Worm (Caenorhabditis elegans) whole organism, late embryonic: ENCODE measurements around the gene coa-7.

Experiments
- ceh-19 ChIP-seq: fragments of 200-800 bp; sonication (Bioruptor generic); optimal IDR thresholded peaks from 2 replicates; lab custom pipeline; 2018; ENCODE audit warnings: mild to moderate bottlenecking, missing genetic modification characterization, missing compliant biosample characterization
- che-1 ChIP-seq: sonication (generic microtip); optimal IDR thresholded peaks from 2 replicates; lab custom pipeline; 2016; ENCODE audit warnings: mild to moderate bottlenecking, missing genetic modification characterization, missing compliant biosample characterization
- hlh-8 ChIP-seq: sonication (generic microtip); optimal IDR thresholded peaks from 2 replicates; lab custom pipeline; 2016; ENCODE audit warnings: missing genotype, missing genetic modification characterization, missing compliant biosample characterization
- lin-11 ChIP-seq: fragments of 200-800 bp; sonication (Bioruptor generic); optimal IDR thresholded peaks from 2 replicates; lab custom pipeline; 2018; ENCODE audit warnings: mild to moderate bottlenecking, missing genetic modification characterization, missing compliant biosample characterization
- madf-2 ChIP-seq: sonication (generic microtip); optimal IDR thresholded peaks from 2 replicates; lab custom pipeline; 2017; ENCODE audit warnings: missing genetic modification characterization, missing compliant biosample characterization
- nhr-11 ChIP-seq: fragments of 150-350 bp; optimal IDR thresholded peaks from 2 replicates; lab custom pipeline; 2014; ENCODE audit warnings: missing biosample characterization, missing genetic modification characterization
- pha-2 ChIP-seq: sonication (generic microtip); optimal IDR thresholded peaks from 2 replicates; lab custom pipeline; 2017; ENCODE audit warnings: mild to moderate bottlenecking, missing genetic modification characterization, missing compliant biosample characterization
- pha-4 ChIP-seq: fragments of 150-350 bp; optimal IDR thresholded peaks from 2 replicates; lab custom pipeline; 2018; ENCODE audit warnings: missing biosample characterization, missing genetic modification reagents, missing genetic modification characterization
- unc-86 ChIP-seq: sonication (generic microtip); optimal IDR thresholded peaks from 2 replicates; lab custom pipeline; 2016; ENCODE audit warnings: missing genetic modification characterization, missing compliant biosample characterization

- TF ChIP-seq che-1 (tag; lab: Kevin White, UChicago) (no peak), madf-2 (tag; lab: Kevin White, UChicago) (no peak), lin-11 (tag; lab: Kevin White, UChicago) (no peak), nhr-11 (no peak), ceh-19 (GFP tag; lab: Kevin White, UChicago) (no peak), unc-86 (tag; lab: Kevin White, UChicago) (no peak), hlh-8 (tag; lab: Kevin White, UChicago) (no peak), pha-2 (tag; lab: Kevin White, UChicago) (no peak), pha-4 (tag; lab: Kevin White, UChicago) (no peak)
These were observed 1.7 kb downstream of the coa-7 start for ce11 chrII:11649239-11649638.
